Worm (Caenorhabditis elegans): ENCODE data around the gene sdc-3.

- TF ChIP-seq ZK546.5 (tag; optimal IDR thresholded peaks at IDR 0.05) (no peak), fos-1 (tag; optimal IDR thresholded peaks at IDR 0.05) (no peak), nhr-12 (tag; optimal IDR thresholded peaks at IDR 0.05) (no peak), C34F6.9 (tag; optimal IDR thresholded peaks at IDR 0.05) (no peak), nhr-25 (tag; optimal IDR thresholded peaks at IDR 0.05) (no peak)
Observed at ce11 chrV:15058423-15058822, 10.4 kb upstream of the sdc-3 start.
